Worm (Caenorhabditis elegans): Measurements from ENCODE around the gene ref-1.

Gene ref-1

ce11 chrII:10172436-10172973, 45.8 kb upstream of the ref-1 start, which contains the start of gene wbp-11 (continued):
- TF ChIP-seq fkh-8 (tag; optimal IDR thresholded peaks at IDR 0.05) (no peak), fkh-10 (GFP tag; optimal IDR thresholded peaks at IDR 0.05) (no peak), lin-15B (tag; optimal IDR thresholded peaks at IDR 0.05) (peak; percentile 33), lin-35 (GFP tag; optimal IDR thresholded peaks at IDR 0.05) (peak; percentile 49 to 76), aly-2 (tag; optimal IDR thresholded peaks at IDR 0.05) (no peak), egl-27 (tag; optimal IDR thresholded peaks at IDR 0.05) (no peak), lir-3 (tag; optimal IDR thresholded peaks at IDR 0.05; ENCODE audit: poor library complexity) (no peak), nhr-28 (tag; optimal IDR thresholded peaks at IDR 0.05) (no peak), nhr-84 (tag; optimal IDR thresholded peaks at IDR 0.05) (no peak), sox-4 (tag; optimal IDR thresholded peaks at IDR 0.05) (no peak), elt-2 (tag; optimal IDR thresholded peaks at IDR 0.05) (no peak), nhr-12 (tag; optimal IDR thresholded peaks at IDR 0.05) (no peak), zip-4 (GFP tag; optimal IDR thresholded peaks at IDR 0.05) (no peak), nhr-77 (tag; optimal IDR thresholded peaks at IDR 0.05) (no peak), ceh-82 (tag; optimal IDR thresholded peaks at IDR 0.05) (peak in 1 of 3 experiments; percentile 8)

- no peak for TF ChIP-seq ceh-88 (GFP tag; IDR thresholded peaks at IDR 0.05)
- no peak for TF ChIP-seq sptf-1 (tag; optimal IDR thresholded peaks at IDR 0.05)
- TF ChIP-seq mab-9 (GFP tag; IDR thresholded peaks at IDR 0.05), result no peak
- TF ChIP-seq dsc-1 (tag; optimal IDR thresholded peaks at IDR 0.05), result no peak
- TF ChIP-seq F16B12.6 (tag; optimal IDR thresholded peaks at IDR 0.05), result peak; percentile 23
- peak; percentile 62 to 74 for TF ChIP-seq lin-35 (GFP tag; optimal IDR thresholded peaks at IDR 0.05)
- no peak for TF ChIP-seq hpl-2 (GFP tag; optimal IDR thresholded peaks at IDR 0.05)
- no peak for TF ChIP-seq hlh-4 (tag; optimal IDR thresholded peaks at IDR 0.05)
- TF ChIP-seq alr-1 (tag; optimal IDR thresholded peaks at IDR 0.05; ENCODE audit: borderline replicate concordance), result no peak
- TF ChIP-seq zip-4 (GFP tag; optimal IDR thresholded peaks at IDR 0.05), result peak; percentile 30
- TF ChIP-seq C04F5.9 (tag; optimal IDR thresholded peaks at IDR 0.05), result no peak
- TF ChIP-seq nhr-84 (tag; optimal IDR thresholded peaks at IDR 0.05), result no peak
- peak; percentile 27 to 50 (median 50) for TF ChIP-seq dpl-1 (GFP tag; optimal IDR thresholded peaks at IDR 0.05)
- TF ChIP-seq lin-39 (tag; optimal IDR thresholded peaks at IDR 0.05), result no peak
- TF ChIP-seq irx-1 (tag; optimal IDR thresholded peaks at IDR 0.05), result no peak
- no peak for TF ChIP-seq C34B4.2 (tag; optimal IDR thresholded peaks at IDR 0.05)
- TF ChIP-seq ces-1 (GFP tag; optimal IDR thresholded peaks at IDR 0.05), result no peak
- TF ChIP-seq nhr-28 (tag; optimal IDR thresholded peaks at IDR 0.05), result no peak
- peak; percentile 50 for TF ChIP-seq fkh-8 (tag; optimal IDR thresholded peaks at IDR 0.05)
- no peak for TF ChIP-seq ceh-8 (GFP tag; optimal IDR thresholded peaks at IDR 0.05)
- TF ChIP-seq rnt-1 (tag; optimal IDR thresholded peaks at IDR 0.05), result peak; percentile 61
- TF ChIP-seq unc-130 (tag; optimal IDR thresholded peaks at IDR 0.05), result no peak
- no peak for TF ChIP-seq fos-1 (tag; optimal IDR thresholded peaks at IDR 0.05)
- no peak for TF ChIP-seq hlh-17 (GFP tag; optimal IDR thresholded peaks at IDR 0.05; ENCODE audit: borderline replicate concordance)
- no peak for TF ChIP-seq mef-2 (tag; optimal IDR thresholded peaks at IDR 0.05)
- TF ChIP-seq nhr-19 (GFP tag; conservative IDR thresholded peaks at IDR 0.05), result peak; percentile 17
- TF ChIP-seq efl-1 (optimal IDR thresholded peaks at IDR 0.05), result peak; percentile 68 to 84
- peak; percentile 50 to 95 for TF ChIP-seq efl-1 (GFP tag; optimal IDR thresholded peaks at IDR 0.05 in 1 of 2)
- TF ChIP-seq elt-2 (tag; optimal IDR thresholded peaks at IDR 0.05), result no peak
- no peak for TF ChIP-seq pqm-1 (tag; optimal IDR thresholded peaks at IDR 0.05)
- TF ChIP-seq lin-14 (GFP tag; optimal IDR thresholded peaks at IDR 0.05), result peak; percentile 89
- TF ChIP-seq fkh-4 (tag; optimal IDR thresholded peaks at IDR 0.05; ENCODE audit: borderline replicate concordance), result no peak
- no peak for TF ChIP-seq grh-1 (GFP tag; IDR thresholded peaks at IDR 0.05)
- TF ChIP-seq efl-3 (GFP tag; optimal IDR thresholded peaks at IDR 0.05), result no peak
- TF ChIP-seq lir-3 (tag; optimal IDR thresholded peaks at IDR 0.05; ENCODE audit: poor library complexity), result no peak
- TF ChIP-seq pax-3 (tag; optimal IDR thresholded peaks at IDR 0.05), result no peak
- no peak for TF ChIP-seq unc-30 (tag; optimal IDR thresholded peaks at IDR 0.05)
- TF ChIP-seq nhr-85 (tag), result peak; percentile 64
- peak; percentile 61 for TF ChIP-seq nhr-71 (tag; optimal IDR thresholded peaks at IDR 0.05)
- TF ChIP-seq aha-1 (tag; optimal IDR thresholded peaks at IDR 0.05), result no peak
- no peak for TF ChIP-seq nhr-11 (tag; optimal IDR thresholded peaks at IDR 0.05)
- no peak for TF ChIP-seq isw-1 (GFP tag; IDR thresholded peaks at IDR 0.05)
Measured at ce11 chrII:10174338-10174737, 43.9 kb upstream of the ref-1 start, which contains the start of gene F33H1.4. F33H1.4 (plus strand) TSS chrII:10174648.
